Worm (Caenorhabditis elegans): ENCODE measurements around the gene cutc-1.

Gene cutc-1

ce11 chrIII:8425076-8425475, 21.7 kb upstream of the cutc-1 start (continued):
- TF ChIP-seq athp-1 (tag; optimal IDR thresholded peaks at IDR 0.05) (no peak), nfyb-1 (GFP tag; IDR thresholded peaks at IDR 0.05) (peak; percentile 87), madf-10 (tag; optimal IDR thresholded peaks at IDR 0.05) (peak; percentile 65), madf-3 (GFP tag; IDR thresholded peaks at IDR 0.05) (no peak), B0336.3 (GFP tag; IDR thresholded peaks at IDR 0.05) (peak; percentile 85)

ce11 chrIII:8417968-8418267, 14.5 kb upstream of the cutc-1 start, which contains the start of gene sor-1:
TSS of gene sor-1 (plus strand) at chrIII:8418168.
- TF ChIP-seq K11D2.4 (GFP tag; IDR thresholded peaks at IDR 0.05), result no peak
- TF ChIP-seq ama-1 (optimal IDR thresholded peaks at IDR 0.05), result no peak
- TF ChIP-seq ama-1 (GFP tag; optimal IDR thresholded peaks at IDR 0.05), result no peak
- no peak for TF ChIP-seq ceh-58 (GFP tag; IDR thresholded peaks at IDR 0.05)
- TF ChIP-seq hrde-1 (tag; optimal IDR thresholded peaks at IDR 0.05; ENCODE audit: borderline replicate concordance), result no peak
- TF ChIP-seq fkh-3 (tag; optimal IDR thresholded peaks at IDR 0.05), result no peak
- no peak for TF ChIP-seq unc-62 (GFP tag; optimal IDR thresholded peaks at IDR 0.05)
- no peak for TF ChIP-seq bed-2 (GFP tag; IDR thresholded peaks at IDR 0.05)
- no peak for TF ChIP-seq lsl-1 (GFP tag; optimal IDR thresholded peaks at IDR 0.05)
- TF ChIP-seq ekl-4 (GFP tag; IDR thresholded peaks at IDR 0.05), result no peak
- TF ChIP-seq ceh-79 (tag; optimal IDR thresholded peaks at IDR 0.05), result no peak
- no peak for TF ChIP-seq nfya-2 (GFP tag; IDR thresholded peaks at IDR 0.05)
- no peak for TF ChIP-seq rec-8 (tag; optimal IDR thresholded peaks at IDR 0.05)
- TF ChIP-seq ceh-100 (GFP tag; IDR thresholded peaks at IDR 0.05), result no peak
- TF ChIP-seq hsf-1 (GFP tag; IDR thresholded peaks at IDR 0.05), result no peak
- TF ChIP-seq sea-2 (GFP tag; IDR thresholded peaks at IDR 0.05), result no peak
- no peak for TF ChIP-seq tbx-9 (tag; optimal IDR thresholded peaks at IDR 0.05; ENCODE audit: borderline replicate concordance)
- TF ChIP-seq tbp1 (GFP tag; optimal IDR thresholded peaks at IDR 0.05), result no peak
- no peak for TF ChIP-seq madf-3 (GFP tag; IDR thresholded peaks at IDR 0.05)
- no peak for TF ChIP-seq B0261.1 (tag; optimal IDR thresholded peaks at IDR 0.05)

ce11 chrIII:8417192-8417967, 14.0 kb upstream of the cutc-1 start:
- TF ChIP-seq mes-4 (tag; optimal IDR thresholded peaks at IDR 0.05) (no peak), lin-35 (GFP tag; optimal IDR thresholded peaks at IDR 0.05) (peak in 1 of 3 experiments; percentile 81), egl-18 (GFP tag; IDR thresholded peaks at IDR 0.05) (no peak), F57C9.4 (tag; optimal IDR thresholded peaks at IDR 0.05) (no peak), C06A6.2 (GFP tag; conservative IDR thresholded peaks at IDR 0.05) (peak; percentile 66), ceh-100 (GFP tag; IDR thresholded peaks at IDR 0.05) (no peak), dox-1 (GFP tag; IDR thresholded peaks at IDR 0.05) (peak; percentile 83), rec-8 (tag; optimal IDR thresholded peaks at IDR 0.05) (no peak), F22D6.2 (tag; optimal IDR thresholded peaks at IDR 0.05) (no peak), sdz-38 (tag; optimal IDR thresholded peaks at IDR 0.05) (no peak), hrde-1 (tag; optimal IDR thresholded peaks at IDR 0.05; ENCODE audit: borderline replicate concordance) (no peak), zim-3 (tag; optimal IDR thresholded peaks at IDR 0.05) (no peak), mcd-1 (GFP tag; IDR thresholded peaks at IDR 0.05) (peak; percentile 73), xnd-1 (tag; optimal IDR thresholded peaks at IDR 0.05) (no peak), ekl-4 (GFP tag; IDR thresholded peaks at IDR 0.05) (peak; percentile 53; the same call in 1 of the 2 replicates), ceh-58 (GFP tag; IDR thresholded peaks at IDR 0.05) (no peak), egrh-3 (GFP tag; IDR thresholded peaks at IDR 0.05) (no peak), nhr-80 (tag; optimal IDR thresholded peaks at IDR 0.05) (peak; percentile 91), dpff-1 (tag; optimal IDR thresholded peaks at IDR 0.05) (no peak), ztf-26 (tag; optimal IDR thresholded peaks at IDR 0.05) (peak; percentile 24), lir-1 (GFP tag; conservative IDR thresholded peaks at IDR 0.05) (peak; percentile 66), hmg-20 (GFP tag; IDR thresholded peaks at IDR 0.05) (no peak), snpc-1.1 (tag; optimal IDR thresholded peaks at IDR 0.05; ENCODE audit: insufficient read depth) (peak; percentile 22), nhr-120 (GFP tag; IDR thresholded peaks at IDR 0.05) (no peak), Y67H2A.10 (GFP tag; conservative IDR thresholded peaks at IDR 0.05) (no peak), snpc-1.3 (tag; optimal IDR thresholded peaks at IDR 0.05; ENCODE audit: insufficient read depth) (no peak), ceh-27 (GFP tag; optimal IDR thresholded peaks at IDR 0.05) (peak; percentile 84)

All from whole organism, young adult.